Worm (Caenorhabditis elegans) whole organism, L1 larva: ENCODE data around the gene acl-5.

ENCODE experiments used
- alr-1 ChIP-seq: fragments of 200-800 bp; sonication (Bioruptor generic); optimal IDR thresholded peaks from 2 replicates; lab custom pipeline; 2018; ENCODE audit warnings: borderline replicate concordance, mild to moderate bottlenecking, missing genetic modification characterization, missing compliant biosample characterization
- ceh-63 ChIP-seq: fragments of 200-800 bp; sonication (Bioruptor generic); optimal IDR thresholded peaks from 2 replicates; lab custom pipeline; 2018; ENCODE audit warnings: mild to moderate bottlenecking, missing genetic modification characterization, missing compliant biosample characterization
- efl-1 ChIP-seq, 4 experiments: fragments of 150-350 bp; optimal IDR thresholded peaks in 3 of 4; peaks in 1 of 4; 1 replicate in 1 of 4; 2 replicates in 3 of 4; lab custom pipeline; 2014; ENCODE audit warnings: missing biosample characterization in 2 of 4, missing genetic modification characterization in 2 of 4, missing genetic modification reagents in 2 of 4
- grh-1 ChIP-seq: fragments of 200-800 bp; sonication (Bioruptor generic); IDR thresholded peaks from 2 replicates; pipeline ENCODE4 v1.3.6; 2022; ENCODE audit warnings: missing genetic modification reagents, missing genetic modification characterization, missing compliant biosample characterization
- irx-1 ChIP-seq: sonication (generic microtip); optimal IDR thresholded peaks from 2 replicates; lab custom pipeline; 2016; ENCODE audit warnings: missing genetic modification characterization, missing compliant biosample characterization
- lin-14 ChIP-seq: fragments of 200-800 bp; sonication (Bioruptor generic); optimal IDR thresholded peaks from 2 replicates; lab custom pipeline; 2018; ENCODE audit warnings: mild to moderate bottlenecking, missing genetic modification characterization, moderate library complexity, missing compliant biosample characterization
- lsy-2 ChIP-seq, 2 experiments: fragments of 150-350 bp; optimal IDR thresholded peaks; 2 replicates each; lab custom pipeline; 2014; ENCODE audit warnings: missing biosample characterization in 2 of 2, missing genetic modification characterization in 2 of 2
- nhr-19 ChIP-seq: fragments of 200-800 bp; sonication (Bioruptor generic); conservative IDR thresholded peaks from 2 replicates; pipeline ENCODE4 v1.3.6; 2022; ENCODE audit warnings: missing genetic modification characterization, missing compliant biosample characterization
- nhr-20 ChIP-seq: sonication (generic microtip); optimal IDR thresholded peaks from 2 replicates; lab custom pipeline; 2016; ENCODE audit warnings: mild to moderate bottlenecking, missing genetic modification characterization, missing compliant biosample characterization
- nhr-237 ChIP-seq: fragments of 150-350 bp; optimal IDR thresholded peaks from 2 replicates; lab custom pipeline; 2014; ENCODE audit warnings: missing biosample characterization, missing genetic modification characterization
- nhr-85 ChIP-seq: sonication (generic microtip); peaks from one replicate; lab custom pipeline; 2016; ENCODE audit warnings: missing genetic modification characterization, inconsistent platforms, missing compliant biosample characterization
- pax-3 ChIP-seq: fragments of 200-800 bp; sonication (Bioruptor generic); optimal IDR thresholded peaks from 2 replicates; lab custom pipeline; 2018; ENCODE audit warnings: mild to moderate bottlenecking, missing genetic modification characterization, moderate library complexity, missing compliant biosample characterization
- unc-130 ChIP-seq: fragments of 150-350 bp; optimal IDR thresholded peaks from 2 replicates; lab custom pipeline; 2017; ENCODE audit warnings: missing biosample characterization, missing genetic modification characterization, inconsistent platforms
- xbp-1 ChIP-seq: sonication (generic microtip); optimal IDR thresholded peaks from 2 replicates; lab custom pipeline; 2016; ENCODE audit warnings: missing genetic modification characterization, missing compliant biosample characterization
- zag-1 ChIP-seq: fragments of 150-350 bp; optimal IDR thresholded peaks from 2 replicates; lab custom pipeline; 2014; ENCODE audit warnings: missing biosample characterization, missing genetic modification characterization

Gene acl-5

DNA sequence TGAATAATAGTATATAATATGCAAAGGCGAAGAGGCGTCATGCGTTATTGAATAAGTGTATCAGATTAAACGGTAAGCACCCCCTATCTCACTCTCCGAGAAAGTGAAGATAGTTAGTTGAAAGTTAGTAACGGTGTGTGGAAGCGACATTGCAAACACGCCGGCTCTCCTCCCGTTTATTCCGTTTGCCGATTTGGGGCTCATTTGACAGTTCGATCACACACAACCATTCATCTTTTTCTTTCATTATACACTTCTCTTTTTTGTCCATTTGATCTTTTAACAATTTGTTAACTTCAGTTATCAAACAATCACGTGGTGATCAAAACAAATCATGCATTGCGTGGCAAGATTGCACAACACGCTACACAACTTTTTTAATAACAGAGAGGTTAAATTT is 48.0 kb downstream of the acl-5 start, which contains the start of gene slc-9B.1:
slc-9B.1 (plus strand) TSS at position 301 of the 400 bp plus-strand sequence.
- TF ChIP-seq pax-3 (tag; lab: Kevin White, UChicago): no peak
- TF ChIP-seq alr-1 (tag; lab: Kevin White, UChicago): no peak
- no peak for TF ChIP-seq unc-130 (tag; lab: Kevin White, UChicago)
- no peak for TF ChIP-seq efl-1 (optimal IDR thresholded peaks at IDR 0.05; lab: Kevin White, UChicago)
- no peak for TF ChIP-seq efl-1 (GFP tag; optimal IDR thresholded peaks at IDR 0.05 in 1 of 2; lab: Kevin White, UChicago)
- no peak for TF ChIP-seq lin-14 (GFP tag; lab: Kevin White, UChicago)
- TF ChIP-seq grh-1 (GFP tag; lab: Robert Waterston, UW): no peak
- TF ChIP-seq, all 84 proteins: peak for 0

DNA sequence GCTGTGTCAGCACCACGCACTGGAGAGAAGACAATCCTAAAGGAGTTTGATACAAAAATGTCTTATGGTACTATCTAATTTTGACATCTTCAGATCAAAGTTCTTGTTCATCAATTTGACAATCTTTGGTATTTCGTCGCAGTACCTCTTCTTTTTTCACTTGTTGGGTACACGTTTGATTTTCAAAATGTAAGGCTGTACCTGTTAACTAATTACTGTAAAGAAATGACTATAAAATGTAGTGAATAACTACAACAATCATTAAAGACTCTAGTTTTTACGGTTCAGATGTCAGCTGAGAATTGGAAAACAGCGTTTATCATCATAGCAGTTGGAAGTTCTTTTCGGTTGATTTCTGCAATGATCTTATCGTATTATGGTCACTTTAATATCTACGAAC is 50.1 kb downstream of the acl-5 start:
- TF ChIP-seq nhr-237 (tag; lab: Kevin White, UChicago): no peak
- no peak for TF ChIP-seq zag-1
- TF ChIP-seq nhr-20 (tag; lab: Kevin White, UChicago): peak; percentile 58
- no peak for TF ChIP-seq xbp-1 (tag; lab: Kevin White, UChicago)
- TF ChIP-seq nhr-85 (tag; lab: Kevin White, UChicago): peak; percentile 70
- TF ChIP-seq irx-1: no peak
- no peak for TF ChIP-seq lin-14 (GFP tag; lab: Kevin White, UChicago)
- TF ChIP-seq ceh-63 (GFP tag; lab: Kevin White, UChicago): no peak

DNA sequence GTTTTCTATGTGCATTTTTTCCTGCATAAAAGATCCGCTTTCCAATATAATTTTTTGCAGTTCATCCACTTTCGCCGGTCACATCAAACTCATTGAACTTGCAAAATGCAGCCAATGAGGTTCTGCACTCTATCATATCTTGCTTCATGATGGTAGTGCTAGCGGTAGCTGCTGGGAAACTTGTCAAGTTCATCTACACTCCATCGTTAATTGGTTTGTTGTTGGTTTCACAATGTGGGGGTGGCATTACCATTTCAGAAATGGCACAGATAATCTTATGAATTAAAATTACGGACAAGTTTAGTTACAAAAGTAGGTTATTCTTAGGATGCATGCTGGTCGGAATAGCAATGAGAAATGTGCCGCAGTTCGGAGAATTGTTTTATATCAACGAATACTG is 52.8 kb downstream of the acl-5 start:
- no peak for TF ChIP-seq efl-1 (optimal IDR thresholded peaks at IDR 0.05; lab: Kevin White, UChicago)
- TF ChIP-seq efl-1 (GFP tag; optimal IDR thresholded peaks at IDR 0.05 in 1 of 2; lab: Kevin White, UChicago): peak in 1 of 2 experiments; percentile 0
- TF ChIP-seq nhr-19: no peak
- TF ChIP-seq lsy-2 (tag; optimal IDR thresholded peaks at IDR 0.05; lab: Kevin White, UChicago): no peak
